Fruit fly (Drosophila melanogaster) Kc167 (cell line): ENCODE measurements around the gene CG11703.

Source experiments
- insv ChIP-seq: fragments of >200 bp; optimal IDR thresholded peaks from 3 replicates; lab custom pipeline; 2018; ENCODE audit warnings: missing external identifiers
- psq ChIP-seq: fragments of >200 bp; optimal IDR thresholded peaks from 2 replicates; lab custom pipeline; 2017; ENCODE audit warnings: missing external identifiers

DNA sequence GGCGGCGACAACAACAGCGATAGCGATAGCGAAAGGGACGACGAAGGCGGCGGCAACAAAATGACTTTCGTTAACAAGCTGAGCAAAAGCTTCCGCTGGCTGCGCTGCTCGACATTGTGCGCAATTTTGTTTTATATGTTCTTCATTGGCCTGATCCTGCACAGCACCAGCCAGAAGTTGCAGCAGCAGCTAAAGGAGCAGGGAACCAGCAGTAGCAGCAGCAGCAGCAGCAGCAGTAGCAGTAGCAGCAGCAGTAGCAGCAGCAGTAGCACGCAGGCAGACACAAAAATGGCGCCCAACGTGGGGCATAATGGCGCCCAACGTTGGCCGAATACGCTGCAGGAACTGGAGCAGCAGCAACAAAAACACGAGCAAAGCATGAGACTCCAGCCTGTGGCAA lies 38.0 kb downstream of the CG11703 start:
- TF ChIP-seq insv (no peak), psq (lab: Kevin White, UChicago) (no peak)
